Worm (Caenorhabditis elegans) whole organism, late embryonic: ENCODE results near the gene spt-4.

Experiments used
- ceh-6 ChIP-seq: fragments of 200-800 bp; sonication (Bioruptor generic); optimal IDR thresholded peaks from 2 replicates; lab custom pipeline; 2018; ENCODE audit warnings: mild to moderate bottlenecking, missing genetic modification characterization, missing compliant biosample characterization
- elt-2 ChIP-seq: sonication (generic microtip); optimal IDR thresholded peaks from 2 replicates; lab custom pipeline; 2016; ENCODE audit warnings: missing genetic modification reagents, missing genetic modification characterization, missing compliant biosample characterization
- fkh-6 ChIP-seq: sonication (generic microtip); optimal IDR thresholded peaks from 2 replicates; lab custom pipeline; 2016; ENCODE audit warnings: missing genetic modification characterization, missing compliant biosample characterization
- nfya-1 ChIP-seq: sonication (generic microtip); optimal IDR thresholded peaks from 2 replicates; lab custom pipeline; 2017; ENCODE audit warnings: missing genetic modification characterization, mild to moderate bottlenecking, missing compliant biosample characterization, antibody characterized with exemption, moderate library complexity
- nhr-11 ChIP-seq: fragments of 150-350 bp; optimal IDR thresholded peaks from 2 replicates; lab custom pipeline; 2014; ENCODE audit warnings: missing biosample characterization, missing genetic modification characterization
- pha-4 ChIP-seq: fragments of 150-350 bp; optimal IDR thresholded peaks from 2 replicates; lab custom pipeline; 2018; ENCODE audit warnings: missing biosample characterization, missing genetic modification reagents, missing genetic modification characterization
- pqm-1 ChIP-seq: sonication (generic microtip); optimal IDR thresholded peaks from 2 replicates; lab custom pipeline; 2016; ENCODE audit warnings: missing genetic modification characterization, missing compliant biosample characterization
- pros-1 ChIP-seq: fragments of 150-350 bp; optimal IDR thresholded peaks from 2 replicates; lab custom pipeline; 2014; ENCODE audit warnings: missing biosample characterization, missing genetic modification reagents, missing genetic modification characterization

- TF ChIP-seq elt-2 (no peak), pha-4 (tag; lab: Kevin White, UChicago) (no peak), pros-1 (tag; lab: Kevin White, UChicago) (no peak), fkh-6 (tag; lab: Kevin White, UChicago) (no peak), nhr-11 (tag; lab: Kevin White, UChicago) (no peak), pqm-1 (no peak), nfya-1 (tag; lab: Kevin White, UChicago) (peak; percentile 30), ceh-6 (GFP tag; lab: Kevin White, UChicago) (no peak)
These were observed 26.6 kb upstream of the spt-4 start for ce11 chrIII:96196-96595.
